Worm (Caenorhabditis elegans) whole organism, late embryonic: ENCODE measurements around the gene Y39B6A.33.

ENCODE experiments used
- F13H6.1 ChIP-seq: sonication (generic microtip); optimal IDR thresholded peaks from 2 replicates; lab custom pipeline; 2016; ENCODE audit warnings: missing genetic modification characterization, missing compliant biosample characterization
- ceh-14 ChIP-seq: sonication (generic microtip); optimal IDR thresholded peaks from 2 replicates; lab custom pipeline; 2016; ENCODE audit warnings: missing genotype, missing genetic modification characterization, missing compliant biosample characterization
- ceh-19 ChIP-seq: fragments of 200-800 bp; sonication (Bioruptor generic); optimal IDR thresholded peaks from 2 replicates; lab custom pipeline; 2018; ENCODE audit warnings: mild to moderate bottlenecking, missing genetic modification characterization, missing compliant biosample characterization
- ceh-22 ChIP-seq: sonication (generic microtip); optimal IDR thresholded peaks from 2 replicates; lab custom pipeline; 2017; ENCODE audit warnings: missing biosample characterization, missing genetic modification characterization
- ceh-24 ChIP-seq: sonication (generic microtip); optimal IDR thresholded peaks from 2 replicates; lab custom pipeline; 2016; ENCODE audit warnings: mild to moderate bottlenecking, missing genetic modification characterization, missing compliant biosample characterization
- ceh-30 ChIP-seq: fragments of 150-350 bp; optimal IDR thresholded peaks from 2 replicates; lab custom pipeline; 2014; ENCODE audit warnings: missing biosample characterization, missing genetic modification characterization
- ceh-48 ChIP-seq: sonication (generic microtip); optimal IDR thresholded peaks from 2 replicates; lab custom pipeline; 2016; ENCODE audit warnings: missing genetic modification characterization, inconsistent platforms, missing compliant biosample characterization
- ceh-6 ChIP-seq: fragments of 200-800 bp; sonication (Bioruptor generic); optimal IDR thresholded peaks from 2 replicates; lab custom pipeline; 2018; ENCODE audit warnings: mild to moderate bottlenecking, missing genetic modification characterization, missing compliant biosample characterization
- ceh-9 ChIP-seq: sonication (generic microtip); optimal IDR thresholded peaks from 2 replicates; lab custom pipeline; 2016; ENCODE audit warnings: mild to moderate bottlenecking, missing genetic modification characterization, inconsistent platforms, missing compliant biosample characterization
- dmd-4 ChIP-seq: sonication (generic microtip); optimal IDR thresholded peaks from 2 replicates; lab custom pipeline; 2016; ENCODE audit warnings: borderline replicate concordance, missing genetic modification characterization, missing compliant biosample characterization
- elt-2 ChIP-seq: sonication (generic microtip); optimal IDR thresholded peaks from 2 replicates; lab custom pipeline; 2016; ENCODE audit warnings: missing genetic modification reagents, missing genetic modification characterization, missing compliant biosample characterization
- elt-4 ChIP-seq: sonication (generic microtip); optimal IDR thresholded peaks from 2 replicates; lab custom pipeline; 2016; ENCODE audit warnings: missing genetic modification characterization, missing compliant biosample characterization
- ets-4 ChIP-seq: sonication (generic microtip); optimal IDR thresholded peaks from 2 replicates; lab custom pipeline; 2016; ENCODE audit warnings: missing genetic modification characterization, missing compliant biosample characterization
- gmeb-2 ChIP-seq: sonication (generic microtip); optimal IDR thresholded peaks from 2 replicates; lab custom pipeline; 2016; ENCODE audit warnings: missing genetic modification characterization, inconsistent platforms, missing compliant biosample characterization
- hlh-6 ChIP-seq: sonication (generic microtip); optimal IDR thresholded peaks from 2 replicates; lab custom pipeline; 2016; ENCODE audit warnings: missing genotype, missing genetic modification characterization, missing compliant biosample characterization
- lin-11 ChIP-seq: fragments of 200-800 bp; sonication (Bioruptor generic); optimal IDR thresholded peaks from 2 replicates; lab custom pipeline; 2018; ENCODE audit warnings: mild to moderate bottlenecking, missing genetic modification characterization, missing compliant biosample characterization
- nfya-1 ChIP-seq: sonication (generic microtip); optimal IDR thresholded peaks from 2 replicates; lab custom pipeline; 2017; ENCODE audit warnings: missing genetic modification characterization, mild to moderate bottlenecking, missing compliant biosample characterization, antibody characterized with exemption, moderate library complexity
- nhr-232 ChIP-seq: sonication (generic microtip); optimal IDR thresholded peaks from 2 replicates; lab custom pipeline; 2016; ENCODE audit warnings: missing genetic modification characterization, missing compliant biosample characterization
- npax-4 ChIP-seq: sonication (generic microtip); optimal IDR thresholded peaks from 2 replicates; lab custom pipeline; 2016; ENCODE audit warnings: missing genetic modification characterization, missing compliant biosample characterization
- pqm-1 ChIP-seq: sonication (generic microtip); optimal IDR thresholded peaks from 2 replicates; lab custom pipeline; 2016; ENCODE audit warnings: missing genetic modification characterization, missing compliant biosample characterization
- ref-2 ChIP-seq: sonication (generic microtip); optimal IDR thresholded peaks from 2 replicates; lab custom pipeline; 2016; ENCODE audit warnings: missing genetic modification characterization, missing compliant biosample characterization
- rnt-1 ChIP-seq: sonication (generic microtip); optimal IDR thresholded peaks from 2 replicates; lab custom pipeline; 2016; ENCODE audit warnings: missing genetic modification characterization, missing compliant biosample characterization
- sox-2 ChIP-seq: fragments of 200-800 bp; sonication (Bioruptor generic); IDR thresholded peaks from 2 replicates; pipeline ENCODE4 v1.3.6; 2022; ENCODE audit warnings: missing genetic modification reagents, missing genetic modification characterization, missing compliant biosample characterization
- tbx-2 ChIP-seq: sonication (generic microtip); optimal IDR thresholded peaks from 2 replicates; lab custom pipeline; 2016; ENCODE audit warnings: missing genetic modification characterization, missing compliant biosample characterization
- unc-3 ChIP-seq, 2 experiments: fragments of 200-800 bp in 1 of 2; sonication (Bioruptor generic) in 1 of 2; sonication (generic microtip) in 1 of 2; conservative IDR thresholded peaks in 1 of 2; optimal IDR thresholded peaks in 1 of 2; 2 replicates each; pipeline versions ENCODE4 v1.3.6 to Lab custom; 2016 to 2022; ENCODE audit warnings: missing compliant biosample characterization in 2 of 2, missing genetic modification characterization in 2 of 2, missing genetic modification reagents in 1 of 2
- unc-86 ChIP-seq: sonication (generic microtip); optimal IDR thresholded peaks from 2 replicates; lab custom pipeline; 2016; ENCODE audit warnings: missing genetic modification characterization, missing compliant biosample characterization

Gene Y39B6A.33

ce11 chrV:19049140-19050092, 47.7 kb downstream of the Y39B6A.33 start:
- TF ChIP-seq ets-4 (tag; lab: Kevin White, UChicago) (no peak), lin-11 (tag; lab: Kevin White, UChicago) (no peak), unc-86 (tag; lab: Kevin White, UChicago) (no peak)

ce11 chrV:19050438-19050837, 48.7 kb downstream of the Y39B6A.33 start, which contains the start of gene asp-1:
TSS of gene asp-1 (minus strand) at chrV:19050752.
- TF ChIP-seq dmd-4 (tag; lab: Kevin White, UChicago) (no peak), ceh-14 (no peak), tbx-2 (tag; lab: Kevin White, UChicago) (no peak), ceh-19 (GFP tag; lab: Kevin White, UChicago) (no peak), nfya-1 (tag; lab: Kevin White, UChicago) (no peak), nhr-232 (tag; lab: Kevin White, UChicago) (no peak), ceh-30 (tag; lab: Kevin White, UChicago) (no peak), F13H6.1 (tag; lab: Kevin White, UChicago) (no peak), ceh-48 (tag; lab: Kevin White, UChicago) (no peak), sox-2 (GFP tag; lab: Robert Waterston, UW) (no peak), ceh-9 (tag; lab: Kevin White, UChicago) (no peak)

- no peak for TF ChIP-seq ref-2
- no peak for TF ChIP-seq pqm-1 (tag; lab: Kevin White, UChicago)
- TF ChIP-seq unc-3 (GFP tag; conservative IDR thresholded peaks at IDR 0.05; lab: Robert Waterston, UW), result no peak
- no peak for TF ChIP-seq unc-3 (tag; optimal IDR thresholded peaks at IDR 0.05; lab: Kevin White, UChicago)
- no peak for TF ChIP-seq gmeb-2
- no peak for TF ChIP-seq ceh-22
- no peak for TF ChIP-seq ceh-6 (GFP tag; lab: Kevin White, UChicago)
- no peak for TF ChIP-seq rnt-1 (tag; lab: Kevin White, UChicago)
- TF ChIP-seq elt-4 (tag; lab: Kevin White, UChicago), result no peak
- no peak for TF ChIP-seq lin-11 (tag; lab: Kevin White, UChicago)
- no peak for TF ChIP-seq ceh-24 (tag; lab: Kevin White, UChicago)
Observed at ce11 chrV:19050888-19051287, 49.1 kb downstream of the Y39B6A.33 start.

DNA sequence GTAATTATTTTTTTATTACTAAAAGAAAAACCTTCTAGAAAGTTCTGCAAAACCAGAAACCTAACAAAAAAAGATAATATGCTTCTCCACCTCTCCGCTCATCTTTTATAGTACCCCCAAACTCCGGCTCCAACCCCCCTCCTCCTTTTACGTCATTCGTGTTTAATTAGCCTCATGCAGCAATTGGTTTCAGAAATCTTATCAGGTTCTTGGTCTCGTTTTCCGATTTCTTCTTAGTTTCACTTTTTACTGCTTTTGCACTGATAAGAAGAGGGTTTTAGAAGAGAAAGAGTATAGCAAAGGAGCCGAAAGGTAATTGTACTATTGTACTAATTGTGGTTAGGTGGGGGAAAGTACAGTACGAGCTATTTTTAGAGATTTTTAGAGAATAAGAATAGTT, 49.7 kb downstream of the Y39B6A.33 start:
- TF ChIP-seq ceh-22 (no peak), unc-86 (tag; lab: Kevin White, UChicago) (no peak), ceh-6 (GFP tag; lab: Kevin White, UChicago) (no peak), hlh-6 (tag; lab: Kevin White, UChicago) (no peak)

DNA sequence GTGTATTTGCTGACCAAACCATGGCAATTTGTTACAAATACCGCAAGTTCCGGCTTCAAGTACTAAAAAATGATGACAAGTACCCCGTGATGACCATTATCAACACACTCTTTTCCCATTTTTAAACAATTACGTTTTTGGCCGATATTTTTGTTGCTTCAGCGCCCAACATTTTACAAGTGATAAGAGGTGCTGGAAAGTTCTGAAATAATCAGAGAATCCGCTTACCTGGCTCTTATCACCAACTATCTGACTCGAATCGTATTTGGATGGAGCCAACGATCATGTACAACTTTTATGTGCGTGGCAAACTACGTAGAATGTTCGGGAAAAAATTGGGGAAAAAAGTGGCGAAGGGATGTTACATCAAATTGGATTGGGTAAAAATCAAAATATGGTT, 51.5 kb downstream of the Y39B6A.33 start:
- TF ChIP-seq pqm-1 (tag; lab: Kevin White, UChicago) (no peak), ets-4 (tag; lab: Kevin White, UChicago) (no peak), npax-4 (no peak), elt-2 (tag; lab: Kevin White, UChicago) (peak; percentile 42)
